Worm (Caenorhabditis elegans) whole organism, mixed stage, embryonic: Measurements from ENCODE around the gene irld-21.

ENCODE experiments used
- M03D4.4 ChIP-seq: sonication (generic microtip); optimal IDR thresholded peaks from 2 replicates; lab custom pipeline; 2017; ENCODE audit warnings: mild to moderate bottlenecking, missing genetic modification characterization, missing compliant biosample characterization
- bed-3 ChIP-seq: fragments of 200-800 bp; sonication (Bioruptor generic); optimal IDR thresholded peaks from 3 replicates; lab custom pipeline; 2018; ENCODE audit warnings: mild to moderate bottlenecking, missing genetic modification characterization, moderate library complexity, missing compliant biosample characterization
- blmp-1 ChIP-seq: fragments of 150-350 bp; optimal IDR thresholded peaks from 2 replicates; lab custom pipeline; 2014; ENCODE audit warnings: missing biosample characterization, missing genetic modification characterization
- ceh-39 ChIP-seq: fragments of 150-350 bp; optimal IDR thresholded peaks from 2 replicates; lab custom pipeline; 2014; ENCODE audit warnings: missing biosample characterization, missing genetic modification characterization
- ceh-43 ChIP-seq: fragments of 200-800 bp; sonication (Bioruptor generic); optimal IDR thresholded peaks from 2 replicates; lab custom pipeline; 2018; ENCODE audit warnings: mild to moderate bottlenecking, missing genetic modification characterization, moderate library complexity, missing compliant biosample characterization
- ceh-83 ChIP-seq: fragments of 200-800 bp; sonication (Bioruptor generic); optimal IDR thresholded peaks from 2 replicates; lab custom pipeline; 2018; ENCODE audit warnings: mild to moderate bottlenecking, missing genetic modification characterization, missing compliant biosample characterization
- ces-1 ChIP-seq: fragments of 150-350 bp; optimal IDR thresholded peaks from 2 replicates; lab custom pipeline; 2014; ENCODE audit warnings: missing biosample characterization, missing genetic modification reagents, missing genetic modification characterization
- cnd-1 ChIP-seq: fragments of 200-800 bp; sonication (Bioruptor generic); optimal IDR thresholded peaks from 2 replicates; lab custom pipeline; 2018; ENCODE audit warnings: mild to moderate bottlenecking, missing genetic modification characterization, missing compliant biosample characterization
- elt-1 ChIP-seq: sonication (generic microtip); optimal IDR thresholded peaks from 2 replicates; lab custom pipeline; 2017; ENCODE audit warnings: missing genetic modification characterization, mild to moderate bottlenecking, missing compliant biosample characterization, antibody characterized with exemption, moderate library complexity, borderline replicate concordance; ENCODE audit not compliant: insufficient read depth
- elt-3 ChIP-seq: fragments of 150-350 bp; optimal IDR thresholded peaks from 2 replicates; lab custom pipeline; 2014; ENCODE audit warnings: missing biosample characterization, missing genetic modification characterization
- flh-1 ChIP-seq: fragments of 200-800 bp; sonication (Bioruptor generic); optimal IDR thresholded peaks from 2 replicates; lab custom pipeline; 2018; ENCODE audit warnings: mild to moderate bottlenecking, missing genetic modification characterization, moderate library complexity, missing compliant biosample characterization
- ham-2 ChIP-seq: fragments of 200-800 bp; sonication (Bioruptor generic); optimal IDR thresholded peaks from 2 replicates; lab custom pipeline; 2018; ENCODE audit warnings: mild to moderate bottlenecking, missing genetic modification characterization, missing compliant biosample characterization
- hlh-1 ChIP-seq: fragments of 150-350 bp; optimal IDR thresholded peaks from 2 replicates; lab custom pipeline; 2014; ENCODE audit warnings: missing biosample characterization, missing genetic modification reagents, missing genetic modification characterization
- lin-13 ChIP-seq: fragments of 150-350 bp; optimal IDR thresholded peaks from 2 replicates; lab custom pipeline; 2014; ENCODE audit warnings: missing biosample characterization, missing genetic modification characterization
- lsy-2 ChIP-seq: fragments of 150-350 bp; optimal IDR thresholded peaks from 2 replicates; lab custom pipeline; 2014; ENCODE audit warnings: missing biosample characterization, missing genetic modification characterization
- mab-5 ChIP-seq: fragments of 150-350 bp; optimal IDR thresholded peaks from 2 replicates; lab custom pipeline; 2014; ENCODE audit warnings: missing biosample characterization, missing genetic modification characterization
- mep-1 ChIP-seq: fragments of 150-350 bp; optimal IDR thresholded peaks from 2 replicates; lab custom pipeline; 2017; ENCODE audit warnings: missing biosample characterization, missing genetic modification reagents, missing genetic modification characterization, inconsistent platforms
- mls-2 ChIP-seq: sonication (generic microtip); optimal IDR thresholded peaks from 2 replicates; lab custom pipeline; 2016; ENCODE audit warnings: mild to moderate bottlenecking, missing genetic modification characterization, moderate library complexity, missing compliant biosample characterization
- nhr-12 ChIP-seq: fragments of 150-350 bp; optimal IDR thresholded peaks from 2 replicates; lab custom pipeline; 2014; ENCODE audit warnings: missing biosample characterization, missing genetic modification characterization
- nhr-2 ChIP-seq: fragments of 150-350 bp; optimal IDR thresholded peaks from 2 replicates; lab custom pipeline; 2014; ENCODE audit warnings: missing biosample characterization, missing genetic modification characterization
- nhr-237 ChIP-seq: fragments of 150-350 bp; optimal IDR thresholded peaks from 2 replicates; lab custom pipeline; 2014; ENCODE audit warnings: missing biosample characterization, missing genetic modification characterization
- nhr-28 ChIP-seq: fragments of 150-350 bp; optimal IDR thresholded peaks from 2 replicates; lab custom pipeline; 2014; ENCODE audit warnings: missing biosample characterization, missing genetic modification characterization
- nhr-76 ChIP-seq: sonication (generic microtip); optimal IDR thresholded peaks from 2 replicates; lab custom pipeline; 2017; ENCODE audit warnings: missing biosample characterization, missing genetic modification characterization
- pha-4 ChIP-seq: fragments of 150-350 bp; optimal IDR thresholded peaks from 2 replicates; lab custom pipeline; 2018; ENCODE audit warnings: missing biosample characterization, missing genetic modification reagents, missing genetic modification characterization
- sem-2 ChIP-seq: fragments of 200-800 bp; sonication (Bioruptor generic); optimal IDR thresholded peaks from 2 replicates; lab custom pipeline; 2018; ENCODE audit warnings: mild to moderate bottlenecking, missing genetic modification characterization, missing compliant biosample characterization
- snpc-4 ChIP-seq: fragments of 150-350 bp; optimal IDR thresholded peaks from 2 replicates; lab custom pipeline; 2014; ENCODE audit warnings: missing biosample characterization, missing genetic modification characterization
- sptf-1 ChIP-seq: sonication (generic microtip); optimal IDR thresholded peaks from 2 replicates; lab custom pipeline; 2017; ENCODE audit warnings: mild to moderate bottlenecking, missing genetic modification characterization, moderate library complexity, missing compliant biosample characterization
- tbx-8 ChIP-seq: fragments of 200-800 bp; sonication (Bioruptor generic); optimal IDR thresholded peaks from 2 replicates; lab custom pipeline; 2018; ENCODE audit warnings: mild to moderate bottlenecking, missing genetic modification characterization, moderate library complexity, missing compliant biosample characterization
- unc-120 ChIP-seq: sonication (generic microtip); optimal IDR thresholded peaks from 2 replicates; lab custom pipeline; 2017; ENCODE audit warnings: missing genetic modification characterization, missing compliant biosample characterization; ENCODE audit not compliant: poor library complexity, severe bottlenecking
- unc-39 ChIP-seq: fragments of 150-350 bp; optimal IDR thresholded peaks from 2 replicates; lab custom pipeline; 2014; ENCODE audit warnings: missing biosample characterization, missing genetic modification characterization
- unc-62 ChIP-seq: fragments of 150-350 bp; optimal IDR thresholded peaks from 2 replicates; lab custom pipeline; 2014; ENCODE audit warnings: missing biosample characterization, missing genetic modification reagents, missing genetic modification characterization
- zip-8 ChIP-seq: fragments of 150-350 bp; optimal IDR thresholded peaks from 2 replicates; lab custom pipeline; 2014; ENCODE audit warnings: missing biosample characterization, missing genetic modification characterization
- ztf-11 ChIP-seq: fragments of 150-350 bp; optimal IDR thresholded peaks from 2 replicates; lab custom pipeline; 2014; ENCODE audit warnings: missing biosample characterization, missing genetic modification characterization

irld-21 gene

DNA sequence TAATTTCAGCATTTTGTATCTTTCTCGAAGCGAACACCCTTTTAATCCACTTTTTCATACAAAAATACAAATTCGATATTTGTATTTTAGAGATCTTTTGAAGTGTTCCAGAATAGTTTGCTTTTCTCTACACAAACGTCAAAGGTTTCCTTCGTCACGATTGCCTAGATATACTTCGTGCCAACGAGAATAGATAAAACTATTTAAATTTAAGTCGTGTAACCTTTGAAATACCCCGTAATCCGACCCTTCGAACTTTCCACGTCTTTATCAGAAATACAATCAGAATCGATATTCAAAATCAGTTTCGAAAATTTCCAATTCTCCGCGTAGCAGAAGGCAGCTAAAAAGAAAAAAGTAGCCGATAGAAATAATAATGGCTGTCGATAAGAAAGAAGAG is 31.7 kb downstream of the irld-21 start, which contains the start of gene ttbk-5:
ttbk-5 (plus strand) TSS at position 301 of the 400 bp plus-strand sequence.
- no peak for TF ChIP-seq M03D4.4 (tag; lab: Kevin White, UChicago)
- peak; percentile 55 for TF ChIP-seq blmp-1 (tag; lab: Kevin White, UChicago)
- no peak for TF ChIP-seq nhr-2 (tag; lab: Kevin White, UChicago)

DNA sequence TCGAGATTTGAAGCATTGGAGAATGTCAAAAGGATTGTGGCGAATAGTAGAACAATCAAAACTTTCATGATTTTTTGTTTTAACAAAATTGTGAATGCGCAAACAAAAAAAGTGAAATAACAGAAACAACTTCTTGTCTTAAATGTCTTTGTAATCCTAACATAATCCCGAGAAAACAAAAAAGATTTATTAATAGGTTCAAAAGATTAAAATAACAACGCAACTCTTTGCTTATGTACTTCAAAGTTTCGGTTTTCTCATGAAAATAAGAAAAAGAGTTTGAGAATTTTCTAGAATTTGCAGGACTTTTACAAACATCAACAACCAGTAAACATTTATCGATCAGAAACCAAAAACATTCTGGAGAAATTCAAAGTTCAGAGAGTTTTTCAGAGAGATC is 32.3 kb downstream of the irld-21 start, which contains the start of gene ttr-39:
ttr-39 (minus strand) TSS at position 101 of the 400 bp plus-strand sequence.
- no peak for TF ChIP-seq bed-3 (GFP tag; lab: Kevin White, UChicago)
- peak; percentile 90 for TF ChIP-seq blmp-1 (tag; lab: Kevin White, UChicago)

DNA sequence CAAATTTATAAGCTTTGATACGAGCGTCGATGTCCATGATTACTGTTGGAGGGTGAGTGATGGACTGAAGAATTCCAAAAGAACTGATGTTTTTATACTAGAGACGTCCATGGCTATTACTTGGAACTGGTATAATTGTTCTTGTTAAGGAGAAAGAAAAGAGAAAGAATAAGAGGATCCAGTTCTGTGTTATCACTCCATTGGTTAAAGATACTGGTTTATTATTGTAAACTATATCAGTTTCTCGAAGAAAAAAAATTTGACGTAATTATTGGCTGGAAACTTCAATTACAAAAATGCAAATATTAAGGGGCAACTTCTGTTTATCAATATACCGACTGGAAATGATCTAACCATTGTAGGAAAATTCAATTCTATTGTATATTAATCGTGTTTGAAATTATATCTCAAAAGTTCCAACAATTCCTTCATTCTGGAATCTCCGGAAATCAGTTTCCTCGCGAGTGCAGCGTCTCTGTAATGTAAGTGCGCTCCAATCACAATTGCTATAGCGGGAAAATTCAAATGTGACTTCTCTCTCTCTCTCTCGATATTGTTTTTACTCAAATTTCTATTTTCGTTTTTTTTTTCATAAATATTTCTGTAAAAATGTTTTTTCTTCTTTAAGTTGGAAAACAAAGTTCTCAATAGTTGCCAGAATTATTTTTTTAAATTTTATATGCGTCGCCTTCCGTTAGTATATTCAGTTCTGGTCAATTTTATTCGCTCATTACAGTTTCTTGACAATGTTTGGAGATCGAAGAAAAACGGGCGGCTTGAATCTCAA is 36.5 kb downstream of the irld-21 start, which contains the start of the genes col-2 and ndc-80:
col-2 (minus strand) TSS at position 51 of the 787 bp plus-strand sequence.
ndc-80 (plus strand) TSS at position 737 of the 787 bp plus-strand sequence.
- TF ChIP-seq mab-5 (no peak), unc-39 (tag; lab: Kevin White, UChicago) (no peak), mep-1 (tag; lab: Kevin White, UChicago) (no peak), nhr-76 (tag; lab: Kevin White, UChicago) (no peak), M03D4.4 (tag; lab: Kevin White, UChicago) (no peak), snpc-4 (tag; lab: Kevin White, UChicago) (no peak), pha-4 (tag; lab: Kevin White, UChicago) (peak; percentile 44), unc-62 (peak; percentile 20), nhr-2 (tag; lab: Kevin White, UChicago) (no peak), lin-13 (tag; lab: Kevin White, UChicago) (no peak), elt-1 (tag; lab: Kevin White, UChicago) (no peak), flh-1 (no peak), lsy-2 (tag; lab: Kevin White, UChicago) (peak; percentile 75), hlh-1 (tag; lab: Kevin White, UChicago) (no peak), ceh-39 (tag; lab: Kevin White, UChicago) (peak; percentile 88), nhr-237 (tag; lab: Kevin White, UChicago) (peak; percentile 65), unc-120 (peak; percentile 78), ceh-43 (GFP tag; lab: Kevin White, UChicago) (no peak), ham-2 (no peak), ces-1 (GFP tag; lab: Kevin White, UChicago) (peak; percentile 60), ztf-11 (no peak), nhr-28 (tag; lab: Kevin White, UChicago) (no peak), cnd-1 (no peak), ceh-83 (GFP tag; lab: Kevin White, UChicago) (no peak), zip-8 (no peak)

DNA sequence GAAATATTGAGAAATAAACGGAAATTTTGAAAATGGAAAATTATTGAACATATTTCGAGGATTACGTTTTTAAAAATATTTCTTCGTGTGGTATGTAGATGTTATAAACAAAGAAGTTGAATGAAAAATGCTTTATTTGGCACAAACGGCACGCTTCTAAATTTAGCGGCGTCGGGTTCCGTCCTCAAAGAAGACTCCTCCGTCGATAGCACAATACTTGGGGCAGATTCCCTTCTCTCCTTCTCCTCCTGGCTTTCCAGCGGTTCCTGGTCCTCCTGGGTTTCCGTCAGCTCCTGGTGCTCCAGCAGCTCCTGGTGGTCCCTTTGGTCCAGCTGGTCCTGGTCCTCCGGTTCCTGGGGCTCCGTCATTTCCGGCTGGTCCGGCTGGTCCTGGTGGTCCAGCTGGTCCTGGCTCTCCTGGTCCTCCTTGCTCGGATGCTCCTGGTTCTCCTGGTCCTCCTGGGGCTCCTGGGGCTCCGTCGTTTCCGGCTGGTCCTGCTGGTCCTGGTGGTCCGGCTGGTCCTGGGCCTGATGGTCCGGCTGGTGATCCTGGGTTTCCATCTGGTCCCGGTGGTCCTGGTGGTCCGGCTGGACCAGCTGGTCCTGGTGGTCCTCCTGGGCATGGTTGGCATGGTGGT is 37.7 kb downstream of the irld-21 start, which contains the start of gene W01B6.8:
W01B6.8 (minus strand) TSS at position 51 of the 637 bp plus-strand sequence.
- TF ChIP-seq sptf-1 (tag; lab: Kevin White, UChicago) (no peak), unc-62 (no peak), mls-2 (tag; lab: Kevin White, UChicago) (no peak), hlh-1 (tag; lab: Kevin White, UChicago) (no peak), unc-39 (tag; lab: Kevin White, UChicago) (no peak), pha-4 (tag; lab: Kevin White, UChicago) (no peak), M03D4.4 (tag; lab: Kevin White, UChicago) (no peak), snpc-4 (tag; lab: Kevin White, UChicago) (no peak), sem-2 (GFP tag; lab: Kevin White, UChicago) (no peak)

DNA sequence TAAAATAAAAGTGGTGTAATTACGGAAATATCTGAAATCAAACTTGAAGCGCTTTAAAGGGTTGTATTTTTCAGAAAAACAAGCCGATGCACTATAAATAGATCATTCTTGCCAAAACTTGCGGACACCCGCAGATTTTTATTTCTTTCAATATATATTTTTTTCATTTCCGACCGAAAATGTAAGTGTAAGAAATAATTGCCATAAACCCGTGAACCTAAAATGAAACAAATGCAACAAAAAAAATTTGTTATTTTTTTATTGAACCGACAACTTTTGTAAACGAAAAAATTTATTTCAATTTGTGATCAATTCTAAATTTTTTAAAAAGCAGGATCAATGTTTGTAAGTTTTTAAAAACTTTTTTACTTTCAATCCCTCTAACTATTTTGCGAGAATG is 41.3 kb downstream of the irld-21 start, which contains the start of gene W01B6.6:
W01B6.6 (plus strand) TSS at position 301 of the 400 bp plus-strand sequence.
- no peak for TF ChIP-seq nhr-12 (tag; lab: Kevin White, UChicago)
- no peak for TF ChIP-seq unc-62
- no peak for TF ChIP-seq mls-2 (tag; lab: Kevin White, UChicago)
- TF ChIP-seq elt-3 (tag; lab: Kevin White, UChicago): no peak
- TF ChIP-seq elt-1 (tag; lab: Kevin White, UChicago): no peak
- no peak for TF ChIP-seq cnd-1
- TF ChIP-seq ceh-39 (tag; lab: Kevin White, UChicago): no peak
- TF ChIP-seq unc-39 (tag; lab: Kevin White, UChicago): no peak
- no peak for TF ChIP-seq zip-8
- TF ChIP-seq ceh-83 (GFP tag; lab: Kevin White, UChicago): no peak
- TF ChIP-seq ztf-11: no peak
- TF ChIP-seq tbx-8: no peak
- no peak for TF ChIP-seq lin-13 (tag; lab: Kevin White, UChicago)
